Worm (Caenorhabditis elegans): ENCODE data around the gene bath-46.
"Not testable (repeated sequence)": the region's sequence is repeated elsewhere in the genome, so short reads cannot be mapped to it uniquely, and the experiment has no call there.

- TF ChIP-seq nhr-77 (tag; optimal IDR thresholded peaks at IDR 0.05); ama-1 (optimal IDR thresholded peaks at IDR 0.05); lin-11 (tag; optimal IDR thresholded peaks at IDR 0.05); mab-5 (tag; optimal IDR thresholded peaks at IDR 0.05); snpc-4 (tag; optimal IDR thresholded peaks at IDR 0.05); fos-1 (tag; optimal IDR thresholded peaks at IDR 0.05); nhr-237 (tag; optimal IDR thresholded peaks at IDR 0.05); elt-3 (tag; optimal IDR thresholded peaks at IDR 0.05); unc-62 (GFP tag; optimal IDR thresholded peaks at IDR 0.05); unc-39 (tag; optimal IDR thresholded peaks at IDR 0.05); ceh-82 (tag; optimal IDR thresholded peaks at IDR 0.05); skn-1 (tag; optimal IDR thresholded peaks at IDR 0.05); elt-1 (tag; optimal IDR thresholded peaks at IDR 0.05); sma-9 (GFP tag; optimal IDR thresholded peaks at IDR 0.05); sma-9 (tag; optimal IDR thresholded peaks at IDR 0.05): not testable (repeated sequence)
Measured at ce11 chrII:1636392-1636791, 38.7 kb downstream of the bath-46 start, which contains the start of gene srg-20.
